Fruit fly (Drosophila melanogaster) whole organism, embryonic: ENCODE results near the gene GluProRS.

Experiments
- Aef1 ChIP-seq: fragments of 200-800 bp; sonication (Bioruptor generic); IDR thresholded peaks from 3 replicates; pipeline ENCODE4 v1.3.6; 2022; ENCODE audit warnings: missing biosample characterization, missing genetic modification characterization
- CG12659 ChIP-seq: fragments of 200-800 bp; sonication (Bioruptor generic); optimal IDR thresholded peaks from 3 replicates; lab custom pipeline; 2017; ENCODE audit warnings: mild to moderate bottlenecking, missing biosample characterization, missing genetic modification reagents, missing genetic modification characterization
- CG12769 ChIP-seq: fragments of 200-800 bp; sonication (Bioruptor generic); optimal IDR thresholded peaks from 2 replicates; lab custom pipeline; 2019; ENCODE audit warnings: missing biosample characterization, mild to moderate bottlenecking, missing genetic modification characterization, moderate library complexity
- CG18599 ChIP-seq: fragments of 200-800 bp; sonication (Bioruptor generic); optimal IDR thresholded peaks from 3 replicates; lab custom pipeline; 2017; ENCODE audit warnings: missing biosample characterization, missing genetic modification characterization, mild to moderate bottlenecking, moderate library complexity, missing genetic modification reagents
- CG2199 ChIP-seq: fragments of 200-800 bp; sonication (Bioruptor generic); IDR thresholded peaks from 3 replicates; pipeline ENCODE4 v1.3.6; 2022; ENCODE audit warnings: missing biosample characterization, missing genetic modification characterization
- CG31224 ChIP-seq: fragments of 200-800 bp; sonication (Bioruptor generic); IDR thresholded peaks from 2 replicates; pipeline ENCODE4 v1.3.6; 2022; ENCODE audit warnings: missing biosample characterization, missing genetic modification characterization
- CG3163 ChIP-seq: fragments of 200-800 bp; sonication (Bioruptor generic); optimal IDR thresholded peaks from 3 replicates; lab custom pipeline; 2016; ENCODE audit warnings: missing biosample characterization, missing genetic modification characterization
- CG3995 ChIP-seq: fragments of 200-800 bp; sonication (Bioruptor generic); optimal IDR thresholded peaks from 3 replicates; lab custom pipeline; 2016; ENCODE audit warnings: missing biosample characterization, missing genetic modification characterization
- CG43689 ChIP-seq: fragments of 200-800 bp; sonication (Bioruptor generic); IDR thresholded peaks from 2 replicates; pipeline ENCODE4 v1.3.6; 2022; ENCODE audit warnings: missing biosample characterization, missing genetic modification characterization
- CG8765 ChIP-seq: fragments of 200-800 bp; sonication (Bioruptor generic); IDR thresholded peaks from 2 replicates; pipeline ENCODE4 v1.3.6; 2022; ENCODE audit warnings: missing biosample characterization, missing genetic modification characterization
- Dad ChIP-seq: fragments of 200-800 bp; sonication (Bioruptor generic); optimal IDR thresholded peaks from 3 replicates; lab custom pipeline; 2016; ENCODE audit warnings: missing biosample characterization, missing genetic modification characterization
- E2f1 ChIP-seq: fragments of 200-800 bp; sonication (Bioruptor generic); IDR thresholded peaks from 2 replicates; pipeline ENCODE4 v1.3.6; 2022; ENCODE audit warnings: missing biosample characterization, missing genetic modification characterization
- Fer1 ChIP-seq: fragments of 200-800 bp; sonication (Bioruptor generic); optimal IDR thresholded peaks from 2 replicates; lab custom pipeline; 2017; ENCODE audit warnings: missing biosample characterization, mild to moderate bottlenecking, missing genetic modification characterization
- HmgZ ChIP-seq: fragments of 200-800 bp; sonication (Bioruptor generic); optimal IDR thresholded peaks from 2 replicates; lab custom pipeline; 2018; ENCODE audit warnings: missing biosample characterization, mild to moderate bottlenecking, missing genetic modification characterization
- Hr51 ChIP-seq, 2 experiments: fragments of 200-800 bp; sonication (Bioruptor generic); optimal IDR thresholded peaks; 2 replicates in 1 of 2; 3 replicates in 1 of 2; lab custom pipeline; 2016 to 2018; ENCODE audit warnings: missing biosample characterization in 2 of 2, missing genetic modification characterization in 2 of 2, mild to moderate bottlenecking in 1 of 2, moderate library complexity in 1 of 2
- Hsf ChIP-seq: fragments of 200-800 bp; sonication (Bioruptor generic); optimal IDR thresholded peaks from 3 replicates; lab custom pipeline; 2016; ENCODE audit warnings: missing biosample characterization, missing genetic modification characterization
- Max ChIP-seq: fragments of 200-800 bp; sonication (Bioruptor generic); optimal IDR thresholded peaks from 2 replicates; lab custom pipeline; 2016; ENCODE audit warnings: missing biosample characterization, mild to moderate bottlenecking, missing genetic modification characterization
- Med ChIP-seq: fragments of 200-800 bp; sonication (Bioruptor generic); peaks from one replicate; lab custom pipeline; 2016; ENCODE audit warnings: missing biosample characterization, missing genetic modification characterization, mild to moderate bottlenecking, inconsistent platforms, moderate library complexity
- Meics ChIP-seq: fragments of 200-800 bp; sonication (Bioruptor generic); optimal IDR thresholded peaks from 2 replicates; lab custom pipeline; 2017; ENCODE audit warnings: missing biosample characterization, mild to moderate bottlenecking, missing genetic modification characterization
- Optix ChIP-seq: fragments of 200-800 bp; sonication (Bioruptor generic); IDR thresholded peaks from 3 replicates; pipeline ENCODE4 v1.3.6; 2022; ENCODE audit warnings: missing biosample characterization, missing genetic modification characterization
- Sox100B ChIP-seq: fragments of 200-800 bp; sonication (Bioruptor generic); optimal IDR thresholded peaks from 3 replicates; lab custom pipeline; 2018; ENCODE audit warnings: missing biosample characterization, mild to moderate bottlenecking, missing genetic modification characterization
- TFAM ChIP-seq: fragments of 200-800 bp; sonication (Bioruptor generic); optimal IDR thresholded peaks from 2 replicates; lab custom pipeline; 2017; ENCODE audit warnings: missing biosample characterization, missing genetic modification characterization, inconsistent platforms
- Trl ChIP-seq, 3 experiments: fragments of >200 bp in 2 of 3; fragments of 200-800 bp in 1 of 3; sonication (Bioruptor generic) in 1 of 3; optimal IDR thresholded peaks; 2 replicates in 1 of 3; 3 replicates in 2 of 3; lab custom pipeline; 2016 to 2017; ENCODE audit warnings: missing biosample characterization in 1 of 3, missing genetic modification characterization in 1 of 3
- bowl ChIP-seq: fragments of 200-800 bp; sonication (Bioruptor generic); IDR thresholded peaks from 2 replicates; pipeline ENCODE4 v1.3.6; 2022; ENCODE audit warnings: missing biosample characterization, missing genetic modification characterization
- dysf ChIP-seq: fragments of 200-800 bp; sonication (Bioruptor generic); IDR thresholded peaks from 3 replicates; pipeline ENCODE4 v1.3.6; 2022; ENCODE audit warnings: missing biosample characterization, missing genetic modification characterization
- ken ChIP-seq: fragments of 200-800 bp; sonication (Bioruptor generic); IDR thresholded peaks from 3 replicates; pipeline ENCODE4 v1.3.6; 2022; ENCODE audit warnings: missing biosample characterization, missing genetic modification characterization
- klu ChIP-seq: fragments of 200-800 bp; sonication (Bioruptor generic); IDR thresholded peaks from 2 replicates; pipeline ENCODE4 v1.3.6; 2022; ENCODE audit warnings: missing biosample characterization, missing genetic modification characterization
- kni ChIP-seq: fragments of 200-800 bp; sonication (Bioruptor generic); optimal IDR thresholded peaks from 3 replicates; lab custom pipeline; 2017; ENCODE audit warnings: mild to moderate bottlenecking, missing biosample characterization, missing genetic modification reagents, missing genetic modification characterization
- lilli ChIP-seq: fragments of 200-800 bp; sonication (Bioruptor generic); optimal IDR thresholded peaks from 3 replicates; lab custom pipeline; 2016; ENCODE audit warnings: missing biosample characterization, missing genetic modification characterization
- lmd ChIP-seq: fragments of 200-800 bp; sonication (Bioruptor generic); IDR thresholded peaks from 2 replicates; pipeline ENCODE4 v1.3.6; 2022; ENCODE audit warnings: missing biosample characterization, missing genetic modification characterization
- lov ChIP-seq, 2 experiments: fragments of 200-800 bp in 1 of 2; fragments of >200 bp in 1 of 2; sonication (Bioruptor generic) in 1 of 2; IDR thresholded peaks in 1 of 2; optimal IDR thresholded peaks in 1 of 2; 2 replicates in 1 of 2; 3 replicates in 1 of 2; pipeline versions ENCODE4 v1.3.6 to Lab custom; 2017 to 2022; ENCODE audit warnings: missing biosample characterization in 1 of 2, missing genetic modification characterization in 1 of 2
- mam ChIP-seq: fragments of 200-800 bp; sonication (Bioruptor generic); optimal IDR thresholded peaks from 3 replicates; lab custom pipeline; 2016; ENCODE audit warnings: missing biosample characterization, missing genetic modification characterization
- mirr ChIP-seq: fragments of 200-800 bp; sonication (Bioruptor generic); optimal IDR thresholded peaks from 3 replicates; lab custom pipeline; 2018; ENCODE audit warnings: missing biosample characterization, mild to moderate bottlenecking, missing genetic modification characterization
- nom ChIP-seq: fragments of 200-800 bp; sonication (Bioruptor generic); optimal IDR thresholded peaks from 2 replicates; lab custom pipeline; 2017; ENCODE audit warnings: missing biosample characterization, missing genetic modification characterization, mild to moderate bottlenecking, moderate library complexity, missing genetic modification reagents
- sens-2 ChIP-seq: fragments of 200-800 bp; sonication (Bioruptor generic); IDR thresholded peaks from 2 replicates; pipeline ENCODE4 v1.3.6; 2022; ENCODE audit warnings: missing biosample characterization, missing genetic modification characterization
- slbo ChIP-seq: fragments of 200-800 bp; sonication (Bioruptor generic); IDR thresholded peaks from 2 replicates; pipeline ENCODE4 v1.3.6; 2022; ENCODE audit warnings: missing biosample characterization, missing genetic modification characterization
- vnd ChIP-seq: fragments of 200-800 bp; sonication (Bioruptor generic); IDR thresholded peaks from 3 replicates; pipeline ENCODE4 v1.3.6; 2022; ENCODE audit warnings: missing biosample characterization, missing genetic modification characterization; ENCODE audit not compliant: partially characterized antibody

The GluProRS gene

DNA sequence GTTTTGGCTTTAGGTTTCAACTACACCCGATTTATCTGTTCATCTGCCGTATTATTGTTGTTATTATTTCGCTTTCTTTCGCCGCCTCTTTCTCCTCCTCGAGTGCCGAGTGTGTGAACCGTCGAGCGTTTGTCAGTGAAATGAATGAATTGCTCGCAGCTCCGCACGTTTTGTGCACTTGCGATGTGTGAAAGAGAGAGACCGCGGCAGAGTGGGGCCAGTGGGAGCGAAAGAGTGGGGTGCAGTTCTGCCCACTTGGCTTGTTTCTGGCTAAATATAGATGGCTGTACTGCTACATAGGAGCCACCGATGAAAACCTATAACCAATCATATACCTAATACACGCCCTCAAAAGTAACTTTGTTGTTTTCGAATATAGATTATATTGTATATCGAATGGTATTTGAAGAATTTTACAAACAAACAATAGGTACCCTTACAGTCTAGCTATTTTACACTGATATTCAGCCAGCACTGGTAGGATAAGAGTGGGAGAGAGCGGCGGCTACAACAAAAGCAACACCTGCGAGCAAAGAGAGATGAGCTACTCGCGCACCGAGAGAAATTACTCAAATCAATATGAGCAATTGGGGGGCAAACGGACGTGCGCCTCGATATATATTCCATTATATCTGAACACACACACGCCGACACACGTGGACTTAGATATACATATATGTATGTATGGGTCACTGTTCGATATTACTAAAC, 48.4 kb upstream of the GluProRS start (continued):
- TF ChIP-seq vnd (GFP tag; lab: Robert Waterston, UW), result 0 out of 3 replicates have a peak, but pooled peaks have one; percentile 26
- TF ChIP-seq Hsf (GFP tag; lab: Kevin White, UChicago), result no peak
- peak; percentile 26; the same call in 1 of the 2 replicates for TF ChIP-seq E2f1
- TF ChIP-seq CG12769 (tag; lab: Kevin White, UChicago), result peak; percentile 2
- TF ChIP-seq HmgZ (tag; lab: Kevin White, UChicago), result peak; percentile 13
- no peak for TF ChIP-seq lov (optimal IDR thresholded peaks at IDR 0.05; lab: Kevin White, UChicago)
- TF ChIP-seq lov (GFP tag; IDR thresholded peaks at IDR 0.05; lab: Robert Waterston, UW), result no peak
- TF ChIP-seq sens-2 (GFP tag; lab: Robert Waterston, UW), result peak; percentile 33; the same call in 1 of the 2 replicates
- TF ChIP-seq ken (GFP tag; lab: Robert Waterston, UW), result peak; percentile 48; the same call in 1 of the 3 replicates
- TF ChIP-seq lilli (GFP tag; lab: Kevin White, UChicago), result peak; percentile 34
- peak; percentile 7 for TF ChIP-seq Sox100B
- 0 out of 2 replicates have a peak, but pooled peaks have one; percentile 7 for TF ChIP-seq CG8765 (GFP tag; lab: Robert Waterston, UW)
- peak; percentile 43; the same call in 1 of the 3 replicates for TF ChIP-seq dysf (GFP tag; lab: Robert Waterston, UW)
- peak; percentile 46 for TF ChIP-seq mirr (GFP tag; lab: Kevin White, UChicago)
- TF ChIP-seq Fer1 (GFP tag; lab: Kevin White, UChicago), result peak; percentile 9
- peak in 1 of 2 experiments; percentile 11 for TF ChIP-seq Hr51 (GFP tag; optimal IDR thresholded peaks at IDR 0.05; lab: Kevin White, UChicago)
- TF ChIP-seq Med (GFP tag; lab: Kevin White, UChicago), result peak; percentile 72
- TF ChIP-seq slbo, result peak; percentile 47
- peak; percentile 38; the same call in 1 of the 2 replicates for TF ChIP-seq lmd (GFP tag; lab: Robert Waterston, UW)
- TF ChIP-seq CG18599 (GFP tag; lab: Kevin White, UChicago), result no peak
- TF ChIP-seq kni (GFP tag; lab: Kevin White, UChicago), result peak; percentile 32
- 0 out of 3 replicates have a peak, but pooled peaks have one; percentile 20 for TF ChIP-seq Optix (GFP tag; lab: Robert Waterston, UW)
- TF ChIP-seq CG31224 (GFP tag; lab: Robert Waterston, UW), result no peak
- TF ChIP-seq CG43689 (GFP tag; lab: Robert Waterston, UW), result no peak
- TF ChIP-seq mam (GFP tag; lab: Kevin White, UChicago), result no peak
- TF ChIP-seq Max (GFP tag; lab: Kevin White, UChicago), result no peak
- TF ChIP-seq Trl (optimal IDR thresholded peaks at IDR 0.05; lab: Kevin White, UChicago), result peak; percentile 63 to 79
- no peak for TF ChIP-seq Trl (GFP tag; optimal IDR thresholded peaks at IDR 0.05; lab: Kevin White, UChicago)
- peak; percentile 10 for TF ChIP-seq CG3163 (GFP tag; lab: Kevin White, UChicago)
- TF ChIP-seq klu (GFP tag; lab: Robert Waterston, UW), result peak; percentile 25; the same call in 1 of the 2 replicates
- no peak for TF ChIP-seq CG3995 (GFP tag; lab: Kevin White, UChicago)
- TF ChIP-seq TFAM, result no peak
- peak; percentile 26 for TF ChIP-seq CG12659 (GFP tag; lab: Kevin White, UChicago)
- peak; percentile 41 for TF ChIP-seq Meics
- 0 out of 3 replicates have a peak, but pooled peaks have one; percentile 26 for TF ChIP-seq Aef1 (GFP tag; lab: Robert Waterston, UW)

dm6 chr3R:24003948-24004347, 45.8 kb upstream of the GluProRS start:
- TF ChIP-seq Dad (GFP tag; lab: Kevin White, UChicago), result no peak
- 0 out of 3 replicates have a peak, but pooled peaks have one; percentile 18 for TF ChIP-seq CG2199 (GFP tag; lab: Robert Waterston, UW)
- peak; percentile 87 for TF ChIP-seq nom
- TF ChIP-seq bowl (GFP tag; lab: Robert Waterston, UW), result no peak
